Worm (Caenorhabditis elegans) whole organism, L2 larva: ENCODE measurements around the gene col-126.

Source experiments
- C34F6.9 ChIP-seq: fragments of 150-350 bp; optimal IDR thresholded peaks from 2 replicates; lab custom pipeline; 2014; ENCODE audit warnings: missing biosample characterization, missing genetic modification characterization
- F13H6.1 ChIP-seq: sonication (generic microtip); optimal IDR thresholded peaks from 2 replicates; lab custom pipeline; 2016; ENCODE audit warnings: missing genetic modification characterization, missing compliant biosample characterization
- R02D3.7 ChIP-seq: fragments of 150-350 bp; optimal IDR thresholded peaks from 2 replicates; lab custom pipeline; 2014; ENCODE audit warnings: missing biosample characterization, missing genetic modification characterization
- Y55F3AM.14 ChIP-seq: fragments of 200-800 bp; sonication (Bioruptor generic); optimal IDR thresholded peaks from 2 replicates; lab custom pipeline; 2018; ENCODE audit warnings: mild to moderate bottlenecking, missing genetic modification characterization, missing compliant biosample characterization
- alr-1 ChIP-seq: fragments of 150-350 bp; optimal IDR thresholded peaks from 2 replicates; lab custom pipeline; 2014; ENCODE audit warnings: missing biosample characterization, missing genetic modification characterization
- aly-2 ChIP-seq: fragments of 150-350 bp; optimal IDR thresholded peaks from 2 replicates; lab custom pipeline; 2014; ENCODE audit warnings: missing biosample characterization, missing genetic modification characterization
- blmp-1 ChIP-seq: sonication (generic microtip); optimal IDR thresholded peaks from 2 replicates; lab custom pipeline; 2017; ENCODE audit warnings: missing genetic modification characterization, mild to moderate bottlenecking, missing compliant biosample characterization, antibody characterized with exemption, moderate library complexity; ENCODE audit not compliant: insufficient read depth
- ceh-82 ChIP-seq: fragments of 150-350 bp; optimal IDR thresholded peaks from 2 replicates; lab custom pipeline; 2014; ENCODE audit warnings: missing biosample characterization, missing genetic modification characterization
- crh-2 ChIP-seq: sonication (generic microtip); optimal IDR thresholded peaks from 2 replicates; lab custom pipeline; 2017; ENCODE audit warnings: missing biosample characterization, missing genetic modification characterization
- dmd-4 ChIP-seq: sonication (generic microtip); optimal IDR thresholded peaks from 2 replicates; lab custom pipeline; 2017; ENCODE audit warnings: missing biosample characterization, missing genetic modification characterization
- elt-1 ChIP-seq: fragments of 150-350 bp; optimal IDR thresholded peaks from 2 replicates; lab custom pipeline; 2014; ENCODE audit warnings: missing biosample characterization, missing genetic modification characterization
- elt-3 ChIP-seq: sonication (generic microtip); optimal IDR thresholded peaks from 2 replicates; lab custom pipeline; 2017; ENCODE audit warnings: missing biosample characterization, missing genetic modification characterization
- fos-1 ChIP-seq: fragments of 150-350 bp; optimal IDR thresholded peaks from 2 replicates; lab custom pipeline; 2014; ENCODE audit warnings: missing biosample characterization, missing genetic modification characterization
- gmeb-1 ChIP-seq: fragments of 150-350 bp; optimal IDR thresholded peaks from 2 replicates; lab custom pipeline; 2014; ENCODE audit warnings: missing biosample characterization, missing genetic modification characterization
- lin-39 ChIP-seq: fragments of 150-350 bp; optimal IDR thresholded peaks from 2 replicates; lab custom pipeline; 2014; ENCODE audit warnings: missing biosample characterization, missing genetic modification reagents, missing genetic modification characterization
- mab-5 ChIP-seq: fragments of 150-350 bp; optimal IDR thresholded peaks from 2 replicates; lab custom pipeline; 2014; ENCODE audit warnings: missing biosample characterization, missing genetic modification characterization
- nhr-12 ChIP-seq: fragments of 150-350 bp; optimal IDR thresholded peaks from 2 replicates; lab custom pipeline; 2014; ENCODE audit warnings: missing biosample characterization, missing genetic modification characterization
- nhr-129 ChIP-seq: fragments of 150-350 bp; optimal IDR thresholded peaks from 2 replicates; lab custom pipeline; 2014; ENCODE audit warnings: missing biosample characterization, missing genetic modification characterization
- nhr-21 ChIP-seq: fragments of 150-350 bp; optimal IDR thresholded peaks from 2 replicates; lab custom pipeline; 2014; ENCODE audit warnings: missing biosample characterization, missing genetic modification characterization
- nhr-237 ChIP-seq: fragments of 150-350 bp; optimal IDR thresholded peaks from 2 replicates; lab custom pipeline; 2014; ENCODE audit warnings: missing biosample characterization, missing genetic modification characterization
- nhr-25 ChIP-seq: fragments of 150-350 bp; sonication (generic microtip); optimal IDR thresholded peaks from 3 replicates; lab custom pipeline; 2014; ENCODE audit warnings: missing biosample characterization, missing genetic modification characterization
- nhr-6 ChIP-seq: fragments of 150-350 bp; optimal IDR thresholded peaks from 2 replicates; lab custom pipeline; 2014; ENCODE audit warnings: missing biosample characterization, missing genetic modification characterization
- nhr-77 ChIP-seq: fragments of 150-350 bp; optimal IDR thresholded peaks from 2 replicates; lab custom pipeline; 2014; ENCODE audit warnings: missing biosample characterization, missing genetic modification characterization
- skn-1 ChIP-seq: sonication (generic microtip); optimal IDR thresholded peaks from 2 replicates; lab custom pipeline; 2017; ENCODE audit warnings: missing biosample characterization, missing genetic modification characterization
- sma-3 ChIP-seq: sonication (generic microtip); optimal IDR thresholded peaks from 2 replicates; lab custom pipeline; 2016; ENCODE audit warnings: missing genetic modification reagents, missing genetic modification characterization, missing compliant biosample characterization
- sma-9 ChIP-seq, 2 experiments: fragments of 150-350 bp in 1 of 2; sonication (generic microtip) in 1 of 2; optimal IDR thresholded peaks; 2 replicates each; lab custom pipeline; 2014 to 2016; ENCODE audit warnings: missing genetic modification characterization in 2 of 2, mild to moderate bottlenecking in 1 of 2, missing biosample characterization in 1 of 2, missing compliant biosample characterization in 1 of 2, missing genetic modification reagents in 1 of 2, moderate library complexity in 1 of 2
- snpc-4 ChIP-seq: fragments of 150-350 bp; optimal IDR thresholded peaks from 2 replicates; lab custom pipeline; 2014; ENCODE audit warnings: missing biosample characterization, missing genetic modification characterization
- zag-1 ChIP-seq: fragments of 150-350 bp; optimal IDR thresholded peaks from 2 replicates; lab custom pipeline; 2014; ENCODE audit warnings: missing biosample characterization, missing genetic modification characterization
- ztf-1 ChIP-seq: fragments of 200-800 bp; sonication (Bioruptor generic); conservative IDR thresholded peaks from 2 replicates; pipeline ENCODE4 v1.3.6; 2022; ENCODE audit warnings: missing genetic modification characterization, missing compliant biosample characterization
- ztf-4 ChIP-seq: fragments of 150-350 bp; optimal IDR thresholded peaks from 2 replicates; lab custom pipeline; 2014; ENCODE audit warnings: missing biosample characterization, missing genetic modification characterization

col-126 gene

DNA sequence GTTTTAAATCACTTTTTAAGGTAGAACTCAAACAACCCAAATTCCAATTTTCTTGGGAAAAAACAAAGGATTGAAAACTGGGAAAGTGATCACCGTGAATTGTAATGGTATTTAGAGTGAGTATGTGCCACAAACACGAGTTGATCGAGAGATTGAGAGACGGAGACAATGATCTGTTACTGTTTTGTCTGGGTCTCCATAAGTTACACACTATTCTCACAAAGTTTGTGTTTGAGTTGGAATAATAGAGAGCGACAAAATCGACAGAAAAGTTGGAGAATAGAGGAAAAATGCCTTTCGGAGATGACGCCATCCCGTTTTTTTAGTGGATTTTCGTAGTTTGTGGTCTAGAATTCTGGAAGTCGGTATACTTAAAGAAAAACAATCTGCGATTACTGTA lies 8.1 kb downstream of the col-126 start, which contains the start of gene nhr-7:
Gene nhr-7, minus strand, starts transcription at position 101 of the 400 bp plus-strand sequence.
- TF ChIP-seq nhr-129 (tag; lab: Kevin White, UChicago) = peak; percentile 32
- TF ChIP-seq lin-39 (tag; lab: Kevin White, UChicago) = no peak

DNA sequence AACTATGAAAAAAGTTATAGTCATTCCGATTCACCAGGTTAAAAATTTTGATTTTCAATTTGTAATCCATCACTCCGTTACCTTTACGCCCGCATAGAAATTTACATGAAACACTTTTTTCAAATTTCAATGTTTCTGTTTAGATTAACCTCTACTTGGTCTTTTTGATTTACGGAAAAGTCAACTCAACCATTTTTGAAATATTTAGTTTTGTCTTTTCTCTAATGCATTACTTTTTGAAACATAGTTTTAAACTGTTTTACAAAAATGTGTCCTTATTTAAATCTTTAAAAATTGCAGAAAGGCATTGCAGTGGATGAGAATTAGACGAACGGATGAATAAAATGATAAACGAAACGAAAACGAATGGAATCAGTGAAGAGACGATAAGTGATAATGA lies 9.9 kb downstream of the col-126 start, which contains the start of gene gtl-2:
Gene gtl-2, plus strand, starts transcription at position 301 of the 400 bp plus-strand sequence.
- TF ChIP-seq nhr-77 (no peak), nhr-237 (no peak)

- TF ChIP-seq ztf-4 (tag; lab: Kevin White, UChicago) (no peak), aly-2 (no peak), blmp-1 (tag; lab: Kevin White, UChicago) (no peak), R02D3.7 (tag; lab: Kevin White, UChicago) (no peak), elt-3 (tag; lab: Kevin White, UChicago) (no peak), alr-1 (no peak), ztf-1 (GFP tag; lab: Robert Waterston, UW) (no peak)
Measured at ce11 chrIV:11276026-11276425, 12.8 kb downstream of the col-126 start.

- TF ChIP-seq F13H6.1 (tag; lab: Kevin White, UChicago) (peak; percentile 84), snpc-4 (tag; lab: Kevin White, UChicago) (no peak), nhr-6 (tag; lab: Kevin White, UChicago) (no peak), nhr-237 (no peak), nhr-129 (tag; lab: Kevin White, UChicago) (peak; percentile 17), sma-9 (GFP tag; optimal IDR thresholded peaks at IDR 0.05; lab: Kevin White, UChicago) (peak; percentile 50), sma-9 (tag; optimal IDR thresholded peaks at IDR 0.05; lab: Kevin White, UChicago) (no peak), mab-5 (tag; lab: Kevin White, UChicago) (no peak), gmeb-1 (tag; lab: Kevin White, UChicago) (peak; percentile 33), crh-2 (tag; lab: Kevin White, UChicago) (peak; percentile 46), lin-39 (tag; lab: Kevin White, UChicago) (no peak), elt-1 (tag; lab: Kevin White, UChicago) (no peak), C34F6.9 (no peak), ztf-4 (tag; lab: Kevin White, UChicago) (no peak), sma-3 (GFP tag; lab: Kevin White, UChicago) (peak; percentile 22), fos-1 (tag; lab: Kevin White, UChicago) (peak; percentile 97)
Measured at ce11 chrIV:11284102-11284531, 20.9 kb downstream of the col-126 start.

ce11 chrIV:11285239-11285638 lies 22.0 kb downstream of the col-126 start:
- no peak for TF ChIP-seq R02D3.7 (tag; lab: Kevin White, UChicago)
- no peak for TF ChIP-seq fos-1 (tag; lab: Kevin White, UChicago)
- no peak for TF ChIP-seq elt-1 (tag; lab: Kevin White, UChicago)
- no peak for TF ChIP-seq Y55F3AM.14

- TF ChIP-seq F13H6.1 (tag; lab: Kevin White, UChicago) (no peak), fos-1 (tag; lab: Kevin White, UChicago) (peak; percentile 66)
Measured at ce11 chrIV:11286112-11286511, 22.9 kb downstream of the col-126 start.

- TF ChIP-seq sma-3 (GFP tag; lab: Kevin White, UChicago) = no peak
- no peak for TF ChIP-seq nhr-21 (tag; lab: Kevin White, UChicago)
- no peak for TF ChIP-seq nhr-25 (tag; lab: Kevin White, UChicago)
- TF ChIP-seq nhr-129 (tag; lab: Kevin White, UChicago) = no peak
- TF ChIP-seq snpc-4 (tag; lab: Kevin White, UChicago) = no peak
- no peak for TF ChIP-seq crh-2 (tag; lab: Kevin White, UChicago)
- TF ChIP-seq, all 48 proteins: peak for 0
Measured at ce11 chrIV:11287511-11287910, 24.3 kb downstream of the col-126 start, which contains the start of gene F54D1.6. Gene F54D1.6, plus strand, starts transcription at chrIV:11287811.

ce11 chrIV:11288965-11289364 lies 25.8 kb downstream of the col-126 start:
- TF ChIP-seq nhr-12 (tag; lab: Kevin White, UChicago) (no peak), zag-1 (tag; lab: Kevin White, UChicago) (no peak), sma-9 (GFP tag; optimal IDR thresholded peaks at IDR 0.05; lab: Kevin White, UChicago) (peak; percentile 20), sma-9 (tag; optimal IDR thresholded peaks at IDR 0.05; lab: Kevin White, UChicago) (no peak), dmd-4 (no peak), nhr-77 (no peak), fos-1 (tag; lab: Kevin White, UChicago) (peak; percentile 98), mab-5 (tag; lab: Kevin White, UChicago) (no peak), gmeb-1 (tag; lab: Kevin White, UChicago) (peak; percentile 45), F13H6.1 (tag; lab: Kevin White, UChicago) (no peak), lin-39 (tag; lab: Kevin White, UChicago) (no peak), ceh-82 (tag; lab: Kevin White, UChicago) (no peak), crh-2 (tag; lab: Kevin White, UChicago) (peak; percentile 58), skn-1 (tag; lab: Kevin White, UChicago) (peak; percentile 23)
